Worm (Caenorhabditis elegans) whole organism, midembryonic: ENCODE measurements around the gene hsp-12.2.

Source experiments
- T22C8.4 ChIP-seq: fragments of 200-800 bp; sonication (Bioruptor generic); IDR thresholded peaks from 2 replicates; pipeline ENCODE4 v1.3.6; 2022; ENCODE audit warnings: missing genetic modification characterization, missing compliant biosample characterization
- cog-1 ChIP-seq: sonication (generic microtip); optimal IDR thresholded peaks from 2 replicates; lab custom pipeline; 2016; ENCODE audit warnings: missing genetic modification characterization, missing compliant biosample characterization
- flt-1 ChIP-seq: fragments of 200-800 bp; sonication (Bioruptor generic); IDR thresholded peaks from 2 replicates; pipeline ENCODE4 v1.3.6; 2022; ENCODE audit warnings: missing genetic modification characterization, missing compliant biosample characterization
- klf-2 ChIP-seq: fragments of 200-800 bp; sonication (Bioruptor generic); conservative IDR thresholded peaks from 2 replicates; pipeline ENCODE4 v1.3.6; 2022; ENCODE audit warnings: missing genetic modification reagents, missing genetic modification characterization, missing compliant biosample characterization
- med-1 ChIP-seq: sonication (generic microtip); optimal IDR thresholded peaks from 2 replicates; lab custom pipeline; 2017; ENCODE audit warnings: missing genetic modification characterization, mild to moderate bottlenecking, missing compliant biosample characterization, antibody characterized with exemption, missing genetic modification reagents; ENCODE audit not compliant: insufficient read depth
- ref-1 ChIP-seq: fragments of 200-800 bp; sonication (Bioruptor generic); conservative IDR thresholded peaks from 2 replicates; pipeline ENCODE4 v1.3.6; 2022; ENCODE audit warnings: missing genetic modification reagents, missing genetic modification characterization, missing compliant biosample characterization
- tab-1 ChIP-seq: fragments of 200-800 bp; sonication (Bioruptor generic); IDR thresholded peaks from 2 replicates; pipeline ENCODE4 v1.3.6; 2022; ENCODE audit warnings: missing genetic modification characterization, missing compliant biosample characterization
- ztf-23 ChIP-seq: fragments of 200-800 bp; sonication (Bioruptor generic); IDR thresholded peaks from 2 replicates; pipeline ENCODE4 v1.3.6; 2022; ENCODE audit warnings: missing genetic modification reagents, missing genetic modification characterization, missing compliant biosample characterization
- ztf-29 ChIP-seq: fragments of 200-800 bp; sonication (Bioruptor generic); IDR thresholded peaks from 2 replicates; pipeline ENCODE4 v1.3.6; 2022; ENCODE audit warnings: missing genetic modification reagents, missing genetic modification characterization, missing compliant biosample characterization

hsp-12.2 gene

DNA sequence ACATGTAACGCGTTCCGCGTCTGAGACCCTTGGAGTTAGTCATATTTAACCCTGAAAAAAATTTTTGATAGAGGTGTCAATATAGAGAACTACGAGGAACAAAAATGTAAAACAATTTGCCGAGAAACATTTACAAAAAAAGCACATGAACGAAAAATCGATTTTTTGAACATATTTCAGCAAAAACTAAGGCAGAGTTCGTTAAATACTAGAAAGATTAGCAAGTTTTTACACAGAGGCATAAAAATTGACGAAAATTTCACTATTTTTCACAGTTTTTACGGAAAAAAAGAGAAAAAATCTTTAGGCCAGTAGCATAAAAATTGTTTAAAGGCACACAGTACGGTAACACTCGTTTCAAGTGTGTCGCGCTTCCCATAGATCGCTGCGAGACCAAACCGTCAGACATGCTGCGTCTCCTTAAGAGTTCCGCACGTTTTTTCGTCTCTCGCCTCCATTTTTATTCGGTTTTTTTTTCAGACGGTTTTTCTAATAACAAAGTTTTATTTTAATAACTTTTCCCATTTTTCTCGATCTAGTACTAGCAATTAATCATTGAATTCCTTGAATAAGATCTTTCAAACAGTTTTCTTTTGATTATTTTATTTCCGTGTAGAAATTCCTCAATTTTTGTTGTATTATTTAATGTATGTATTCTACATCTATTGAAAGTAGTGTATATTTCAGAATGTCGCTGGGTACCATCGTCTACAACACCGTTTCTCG is 7.5 kb upstream of the hsp-12.2 start, which contains the start of the genes rpl-21 and C14B9.10:
Gene rpl-21 (minus strand): TSS at position 51 of the 726 bp plus-strand sequence.
Gene C14B9.10 (plus strand): TSS at position 676 of the 726 bp plus-strand sequence.
- TF ChIP-seq cog-1 = no peak
- no peak for TF ChIP-seq med-1 (GFP tag; lab: Kevin White, UChicago)
- no peak for TF ChIP-seq ztf-29 (GFP tag; lab: Robert Waterston, UW)
- no peak for TF ChIP-seq flt-1 (GFP tag; lab: Robert Waterston, UW)
- TF ChIP-seq ref-1 = no peak
- no peak for TF ChIP-seq T22C8.4 (GFP tag; lab: Robert Waterston, UW)
- no peak for TF ChIP-seq tab-1 (GFP tag; lab: Robert Waterston, UW)
- TF ChIP-seq klf-2 (GFP tag; lab: Robert Waterston, UW) = no peak
- no peak for TF ChIP-seq ztf-23 (GFP tag; lab: Robert Waterston, UW)

DNA sequence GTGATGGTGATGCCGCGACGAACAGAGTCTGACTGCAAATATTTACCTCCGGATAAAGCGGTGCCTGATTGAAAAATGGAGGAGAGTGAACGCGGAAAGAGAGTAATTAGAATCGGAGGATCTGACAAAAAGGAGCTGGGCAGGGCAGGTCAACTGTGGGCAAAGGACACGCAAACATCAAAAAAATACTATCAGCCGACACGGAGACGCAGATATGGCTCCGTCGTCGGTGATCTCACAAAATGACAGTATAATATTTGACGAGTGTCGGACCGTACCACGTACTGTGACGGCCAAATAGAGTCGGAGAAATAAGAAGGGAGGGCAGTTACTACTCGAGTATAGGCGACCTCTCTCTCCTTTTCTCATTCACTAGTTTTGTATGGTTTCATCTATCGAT is 5.4 kb upstream of the hsp-12.2 start:
- TF ChIP-seq ref-1 (no peak), flt-1 (GFP tag; lab: Robert Waterston, UW) (no peak), klf-2 (GFP tag; lab: Robert Waterston, UW) (no peak), T22C8.4 (GFP tag; lab: Robert Waterston, UW) (no peak), cog-1 (no peak), tab-1 (GFP tag; lab: Robert Waterston, UW) (no peak), ztf-23 (GFP tag; lab: Robert Waterston, UW) (no peak)

DNA sequence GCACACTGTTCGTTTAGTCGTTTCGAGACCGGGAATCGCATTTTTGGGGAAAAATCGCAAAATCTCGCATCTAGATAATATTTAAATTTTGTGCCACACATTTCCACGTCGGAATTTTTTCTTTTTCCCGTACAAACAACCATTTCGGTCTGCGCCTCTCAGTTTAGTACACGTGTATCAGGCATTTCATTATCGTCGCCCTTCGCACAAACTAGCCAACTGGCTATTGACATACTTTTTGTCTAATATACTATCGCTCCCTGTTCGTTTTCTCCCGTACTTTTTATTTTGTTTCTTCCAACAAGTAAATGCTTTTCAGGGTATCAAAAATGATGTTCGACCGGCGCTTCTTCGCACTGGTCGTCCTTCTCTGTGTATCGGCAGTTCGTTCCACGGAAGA is 4.5 kb upstream of the hsp-12.2 start, which contains the start of gene C14B9.2:
Gene C14B9.2 (plus strand): TSS at position 320 of the 400 bp plus-strand sequence.
- no peak for TF ChIP-seq ztf-29 (GFP tag; lab: Robert Waterston, UW)
- no peak for TF ChIP-seq flt-1 (GFP tag; lab: Robert Waterston, UW)
- TF ChIP-seq ref-1 = no peak
- no peak for TF ChIP-seq klf-2 (GFP tag; lab: Robert Waterston, UW)
- no peak for TF ChIP-seq tab-1 (GFP tag; lab: Robert Waterston, UW)
- TF ChIP-seq ztf-23 (GFP tag; lab: Robert Waterston, UW) = no peak
- no peak for TF ChIP-seq cog-1
- no peak for TF ChIP-seq med-1 (GFP tag; lab: Kevin White, UChicago)
- no peak for TF ChIP-seq T22C8.4 (GFP tag; lab: Robert Waterston, UW)

DNA sequence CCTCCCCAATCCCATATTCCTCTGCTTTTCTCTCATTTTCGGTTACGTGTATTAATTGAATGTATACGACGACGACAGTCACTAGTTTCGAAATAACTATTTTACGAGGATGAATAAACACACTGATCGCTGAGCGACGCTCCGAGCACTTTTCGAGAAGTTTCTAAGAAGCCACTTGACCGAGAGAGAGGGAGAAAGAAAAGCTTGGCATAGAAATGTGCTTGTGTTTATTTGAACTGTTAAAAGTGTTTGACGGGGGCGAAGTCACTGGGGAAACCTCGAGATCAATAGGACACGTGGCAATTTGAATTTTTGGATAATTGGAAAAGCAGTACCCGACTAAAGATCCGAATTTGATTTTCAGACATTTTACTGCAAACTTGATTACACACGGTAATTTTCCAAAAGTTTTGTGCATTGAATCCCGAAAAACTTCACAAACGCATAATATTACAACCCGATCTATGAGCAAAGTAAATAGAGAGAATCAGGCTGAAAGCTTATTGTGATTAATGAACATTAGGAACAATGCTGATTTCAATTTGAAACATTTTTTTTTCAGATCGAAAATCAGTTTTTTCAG is 1.3 kb upstream of the hsp-12.2 start:
- TF ChIP-seq T22C8.4 (GFP tag; lab: Robert Waterston, UW) (no peak), cog-1 (no peak), med-1 (GFP tag; lab: Kevin White, UChicago) (no peak), ztf-29 (GFP tag; lab: Robert Waterston, UW) (no peak), ztf-23 (GFP tag; lab: Robert Waterston, UW) (no peak), flt-1 (GFP tag; lab: Robert Waterston, UW) (no peak), klf-2 (GFP tag; lab: Robert Waterston, UW) (no peak), tab-1 (GFP tag; lab: Robert Waterston, UW) (no peak), ref-1 (no peak)

DNA sequence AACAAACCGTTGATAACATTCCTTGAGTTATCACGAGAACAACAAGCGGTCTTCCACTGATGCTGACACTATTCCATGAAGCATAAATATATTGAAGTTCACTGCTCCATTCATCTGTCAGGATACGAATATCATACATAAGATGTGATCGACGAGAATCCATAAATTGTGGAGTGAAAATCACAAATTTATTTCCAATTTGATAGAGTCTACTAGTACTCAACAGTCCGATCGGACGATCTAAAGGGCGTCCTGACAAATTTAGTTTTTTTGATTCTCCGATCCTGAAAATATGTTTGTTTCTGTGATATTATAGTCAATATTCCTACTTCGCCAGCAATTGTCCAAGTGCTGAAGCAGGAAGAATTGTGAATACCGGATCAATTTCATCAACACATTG is 4.3 kb downstream of the hsp-12.2 start:
- TF ChIP-seq T22C8.4 (GFP tag; lab: Robert Waterston, UW) (no peak), ztf-23 (GFP tag; lab: Robert Waterston, UW) (no peak), tab-1 (GFP tag; lab: Robert Waterston, UW) (no peak), flt-1 (GFP tag; lab: Robert Waterston, UW) (no peak), klf-2 (GFP tag; lab: Robert Waterston, UW) (no peak), ztf-29 (GFP tag; lab: Robert Waterston, UW) (no peak), med-1 (GFP tag; lab: Kevin White, UChicago) (no peak), cog-1 (no peak), ref-1 (no peak)

DNA sequence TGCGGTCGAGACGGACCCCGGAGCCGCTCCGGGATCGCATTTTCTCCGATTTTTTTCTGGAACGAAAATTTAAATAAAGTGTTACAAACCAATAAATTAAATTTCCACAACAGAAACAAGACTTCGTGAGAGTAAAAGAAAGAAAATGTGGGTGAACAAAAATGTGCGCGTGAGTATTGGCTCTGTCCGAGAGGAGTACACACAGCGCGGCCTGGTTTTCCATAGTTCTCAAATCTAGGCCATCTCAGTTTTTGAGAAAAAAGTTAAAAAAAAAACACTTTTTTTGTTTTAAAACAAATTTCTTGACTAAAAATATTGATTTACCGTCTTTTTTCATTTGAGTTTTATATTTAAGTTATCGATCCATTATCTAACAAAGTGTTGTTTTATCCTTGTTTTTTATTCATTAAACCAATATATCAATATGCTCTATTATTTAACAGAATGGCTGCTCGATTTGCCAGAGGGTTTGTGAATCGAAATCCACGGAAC is 6.7 kb downstream of the hsp-12.2 start, which contains the start of the genes C14B9.8 and mrpl-18:
Gene C14B9.8 (minus strand): TSS at position 56 of the 492 bp plus-strand sequence.
Gene mrpl-18 (plus strand): TSS at position 442 of the 492 bp plus-strand sequence.
- TF ChIP-seq ztf-23 (GFP tag; lab: Robert Waterston, UW) (peak; percentile 72; the same call in 1 of the 2 replicates), T22C8.4 (GFP tag; lab: Robert Waterston, UW) (no peak), flt-1 (GFP tag; lab: Robert Waterston, UW) (peak; percentile 81)

DNA sequence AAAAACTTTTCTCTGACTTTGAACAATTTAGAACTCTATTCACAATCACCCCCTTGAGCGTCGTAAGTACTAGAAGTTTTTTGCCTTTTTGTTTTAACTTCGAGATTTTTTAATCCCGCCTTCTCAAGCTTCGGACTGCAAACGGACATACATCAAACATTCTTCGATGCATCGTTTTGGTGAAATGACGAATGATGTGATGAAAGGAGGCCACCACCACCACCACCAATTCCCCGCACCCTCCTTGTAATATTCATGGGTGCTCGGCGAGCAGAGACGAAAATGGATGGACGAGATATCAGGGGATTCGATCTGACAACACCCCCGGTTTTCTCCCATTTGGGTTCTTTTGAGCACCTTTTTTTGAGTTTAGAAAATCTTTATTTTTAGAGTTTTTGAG is 8.1 kb downstream of the hsp-12.2 start:
- TF ChIP-seq flt-1 (GFP tag; lab: Robert Waterston, UW) (no peak), cog-1 (no peak), ref-1 (no peak), med-1 (GFP tag; lab: Kevin White, UChicago) (no peak), ztf-23 (GFP tag; lab: Robert Waterston, UW) (no peak), T22C8.4 (GFP tag; lab: Robert Waterston, UW) (no peak), klf-2 (GFP tag; lab: Robert Waterston, UW) (no peak), ztf-29 (GFP tag; lab: Robert Waterston, UW) (no peak), tab-1 (GFP tag; lab: Robert Waterston, UW) (no peak)

DNA sequence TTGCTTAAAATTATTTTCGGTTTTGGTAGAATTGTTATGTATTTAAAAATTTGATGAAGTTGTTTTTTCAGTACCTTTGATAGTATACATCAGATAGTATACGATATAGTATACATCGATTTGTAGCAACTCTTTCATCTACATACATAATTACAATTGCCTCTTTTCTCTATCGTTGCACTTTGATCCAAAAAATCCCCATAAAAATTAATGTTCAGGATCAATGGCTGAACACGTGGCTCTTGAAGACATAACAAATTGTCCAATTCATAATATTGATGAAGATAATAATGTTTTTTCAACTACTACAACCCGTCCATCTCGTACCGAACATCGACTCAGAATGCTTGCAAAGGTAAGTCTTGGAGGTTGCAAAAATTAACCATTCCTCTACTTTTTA is 10.9 kb downstream of the hsp-12.2 start, which contains the start of gene D2007.2:
Gene D2007.2 (plus strand): TSS at position 213 of the 400 bp plus-strand sequence.
- TF ChIP-seq T22C8.4 (GFP tag; lab: Robert Waterston, UW) = no peak
- TF ChIP-seq cog-1 = no peak
- no peak for TF ChIP-seq flt-1 (GFP tag; lab: Robert Waterston, UW)
- no peak for TF ChIP-seq med-1 (GFP tag; lab: Kevin White, UChicago)
- TF ChIP-seq ztf-23 (GFP tag; lab: Robert Waterston, UW) = no peak
- no peak for TF ChIP-seq ztf-29 (GFP tag; lab: Robert Waterston, UW)
- no peak for TF ChIP-seq tab-1 (GFP tag; lab: Robert Waterston, UW)
- TF ChIP-seq klf-2 (GFP tag; lab: Robert Waterston, UW) = no peak
- no peak for TF ChIP-seq ref-1
